Worm (Caenorhabditis elegans): Measurements from ENCODE around the gene dhs-23.

The dhs-23 gene

DNA sequence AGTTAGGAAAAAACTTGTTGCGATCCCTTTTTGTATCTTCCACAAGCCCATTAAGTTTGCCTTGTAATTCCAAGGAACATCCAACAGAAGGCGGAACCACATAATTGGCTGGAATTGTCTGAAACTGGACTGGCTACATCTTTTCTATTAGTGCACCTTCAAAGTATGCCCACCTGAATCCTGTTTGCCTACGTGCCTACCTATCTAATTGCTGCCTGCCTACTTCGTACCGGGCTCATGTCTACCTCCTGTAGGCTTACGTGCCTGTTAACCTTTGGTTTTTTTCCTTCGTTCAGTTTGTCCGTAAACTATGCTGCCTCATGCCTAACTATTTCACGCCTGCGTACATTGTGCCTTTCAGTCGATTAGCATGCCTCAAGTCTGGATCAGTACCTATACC lies 43.6 kb upstream of the dhs-23 start, which contains the start of gene wrt-7:
wrt-7 (minus strand) TSS at position 101 of the 400 bp plus-strand sequence.
- TF ChIP-seq vab-7 (GFP tag; IDR thresholded peaks at IDR 0.05) (no peak), unc-62 (GFP tag; optimal IDR thresholded peaks at IDR 0.05 in 1 of 2) (peak in 1 of 2 experiments; percentile 33), unc-62 (tag; optimal IDR thresholded peaks at IDR 0.05) (no peak)

- TF ChIP-seq lin-38 (GFP tag; IDR thresholded peaks at IDR 0.05) (no peak), nhr-102 (tag; optimal IDR thresholded peaks at IDR 0.05) (no peak), ceh-20 (GFP tag; IDR thresholded peaks at IDR 0.05) (no peak), nhr-237 (tag; optimal IDR thresholded peaks at IDR 0.05) (no peak), Y5F2A.4 (GFP tag; optimal IDR thresholded peaks at IDR 0.05) (no peak), set-16 (GFP tag; IDR thresholded peaks at IDR 0.05) (no peak), nhr-48 (tag; optimal IDR thresholded peaks at IDR 0.05) (no peak), hmg-1.1 (GFP tag; IDR thresholded peaks at IDR 0.05) (no peak), T26A8.4 (GFP tag; IDR thresholded peaks at IDR 0.05) (no peak), attf-4 (tag; optimal IDR thresholded peaks at IDR 0.05) (no peak), zfp-3 (GFP tag; conservative IDR thresholded peaks at IDR 0.05) (no peak), gei-8 (GFP tag; optimal IDR thresholded peaks at IDR 0.05) (no peak), cey-2 (tag; optimal IDR thresholded peaks at IDR 0.05; ENCODE audit: borderline replicate concordance, insufficient read depth) (no peak), mes-2 (tag; optimal IDR thresholded peaks at IDR 0.05; ENCODE audit: poor library complexity, severe bottlenecking) (no peak), spr-1 (tag; optimal IDR thresholded peaks at IDR 0.05) (no peak), fos-1 (tag; optimal IDR thresholded peaks at IDR 0.05) (no peak), ceh-28 (tag; optimal IDR thresholded peaks at IDR 0.05) (no peak), D1046.2 (GFP tag; IDR thresholded peaks at IDR 0.05) (no peak)
These were observed 41.7 kb upstream of the dhs-23 start, which contains the start of gene clec-228 for ce11 chrV:15339363-15339762. TSS of gene clec-228 (minus strand) at chrV:15339463.

DNA sequence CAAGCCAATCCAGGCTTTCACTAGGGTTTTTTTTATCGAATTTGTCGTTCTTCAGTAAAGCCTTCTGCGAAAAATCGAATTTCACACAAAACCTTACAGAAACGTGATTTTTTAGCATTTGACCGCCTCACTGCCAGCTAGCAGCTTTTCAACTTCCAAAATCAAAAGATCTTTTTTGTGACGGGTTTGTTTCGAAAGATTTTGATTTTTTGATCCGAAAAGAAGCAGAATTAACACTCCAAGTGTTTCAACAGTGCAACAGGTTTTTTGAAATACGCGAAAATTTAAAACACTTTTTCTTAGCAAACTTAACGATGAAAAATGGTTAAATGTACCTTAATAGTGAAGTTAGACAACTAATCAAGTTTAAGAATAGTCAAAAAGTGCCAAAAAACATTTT lies 39.6 kb upstream of the dhs-23 start, which contains the start of gene clec-229:
clec-229 (minus strand) TSS at position 101 of the 400 bp plus-strand sequence.
- TF ChIP-seq ztf-7 (tag; optimal IDR thresholded peaks at IDR 0.05), result no peak
- TF ChIP-seq dpl-1 (GFP tag; optimal IDR thresholded peaks at IDR 0.05), result no peak
- TF ChIP-seq lim-7 (GFP tag; IDR thresholded peaks at IDR 0.05), result no peak
- TF ChIP-seq unc-62 (GFP tag; optimal IDR thresholded peaks at IDR 0.05 in 1 of 2), result peak in 1 of 2 experiments; percentile 24
- no peak for TF ChIP-seq unc-62 (tag; optimal IDR thresholded peaks at IDR 0.05)

DNA sequence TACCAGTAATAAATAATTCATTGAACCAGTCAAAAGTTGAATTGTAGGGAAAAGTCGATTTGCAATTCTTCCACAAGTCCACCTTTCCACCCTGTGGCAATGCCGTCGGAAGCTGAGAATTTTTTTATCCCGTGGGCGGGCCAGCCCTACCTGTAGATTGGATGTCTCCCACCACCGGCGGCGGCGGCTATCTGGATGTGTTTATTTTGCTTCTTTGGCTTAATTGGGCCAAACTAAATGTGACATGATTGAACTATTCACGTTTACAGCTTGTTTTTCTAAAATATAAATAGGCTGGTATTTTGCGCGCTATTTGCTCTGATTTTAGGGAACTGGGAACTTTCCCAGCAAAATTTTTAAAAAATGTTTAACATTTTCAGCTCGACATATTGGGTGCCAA lies 36.5 kb upstream of the dhs-23 start, which contains the start of gene wrt-8:
wrt-8 (minus strand) TSS at position 101 of the 400 bp plus-strand sequence.
- TF ChIP-seq nhr-111 (GFP tag; optimal IDR thresholded peaks at IDR 0.05) (no peak), daf-16 (GFP tag; optimal IDR thresholded peaks at IDR 0.05) (no peak), daf-16 (tag; optimal IDR thresholded peaks at IDR 0.05) (no peak), mdt-29 (GFP tag; IDR thresholded peaks at IDR 0.05) (no peak), nhr-42 (GFP tag; IDR thresholded peaks at IDR 0.05) (no peak)

ce11 chrV:15347292-15347691 lies 33.7 kb upstream of the dhs-23 start, which contains the start of gene C29F3.3:
TSS of gene C29F3.3 (minus strand) at chrV:15347392.
- TF ChIP-seq tag-97 (GFP tag; IDR thresholded peaks at IDR 0.05) (no peak), arid-1 (GFP tag; conservative IDR thresholded peaks at IDR 0.05) (no peak), hlh-11 (tag; optimal IDR thresholded peaks at IDR 0.05) (no peak), mdl-1 (tag; optimal IDR thresholded peaks at IDR 0.05) (no peak), ceh-62 (tag; optimal IDR thresholded peaks at IDR 0.05) (no peak), dve-1 (tag; optimal IDR thresholded peaks at IDR 0.05; ENCODE audit: insufficient read depth) (no peak), lin-38 (GFP tag; IDR thresholded peaks at IDR 0.05) (no peak), vab-7 (GFP tag; IDR thresholded peaks at IDR 0.05) (no peak), nhr-237 (tag; optimal IDR thresholded peaks at IDR 0.05) (no peak), lir-3 (tag; optimal IDR thresholded peaks at IDR 0.05) (no peak), sdz-12 (GFP tag; optimal IDR thresholded peaks at IDR 0.05) (no peak), nhr-28 (tag; optimal IDR thresholded peaks at IDR 0.05) (no peak), unc-39 (tag; optimal IDR thresholded peaks at IDR 0.05) (no peak), nhr-102 (tag; optimal IDR thresholded peaks at IDR 0.05) (no peak), rbr-2 (tag; optimal IDR thresholded peaks at IDR 0.05) (no peak), ztf-7 (tag; optimal IDR thresholded peaks at IDR 0.05) (no peak), jun-1 (tag; optimal IDR thresholded peaks at IDR 0.05) (no peak), hif-1 (tag; optimal IDR thresholded peaks at IDR 0.05) (no peak)

Measured in whole organism, L4 larva.